Worm (Caenorhabditis elegans) whole organism, L3 larva: Measurements from ENCODE around the gene F39H12.1.

Source experiments
- aly-2 ChIP-seq: fragments of 150-350 bp; optimal IDR thresholded peaks from 2 replicates; lab custom pipeline; 2014; ENCODE audit warnings: missing biosample characterization, missing genetic modification characterization
- ceh-28 ChIP-seq: fragments of 150-350 bp; optimal IDR thresholded peaks from 2 replicates; lab custom pipeline; 2014; ENCODE audit warnings: missing biosample characterization, missing genetic modification reagents, missing genetic modification characterization
- ceh-9 ChIP-seq: sonication (generic microtip); optimal IDR thresholded peaks from 2 replicates; lab custom pipeline; 2018; ENCODE audit warnings: missing biosample characterization, missing genetic modification characterization
- daf-12 ChIP-seq: fragments of 150-350 bp; optimal IDR thresholded peaks from 2 replicates; lab custom pipeline; 2014; ENCODE audit warnings: missing biosample characterization, missing genetic modification reagents, missing genetic modification characterization
- elt-1 ChIP-seq: fragments of 150-350 bp; optimal IDR thresholded peaks from 2 replicates; lab custom pipeline; 2014; ENCODE audit warnings: missing biosample characterization, missing genetic modification characterization
- elt-3 ChIP-seq, 3 experiments: fragments of 150-350 bp in 1 of 3; sonication (generic microtip) in 2 of 3; optimal IDR thresholded peaks; 2 replicates in 2 of 3; 4 replicates in 1 of 3; lab custom pipeline; 2014 to 2017; ENCODE audit warnings: missing biosample characterization in 3 of 3, missing genetic modification characterization in 3 of 3
- eor-1 ChIP-seq, 2 experiments: fragments of 150-350 bp; optimal IDR thresholded peaks; 2 replicates each; lab custom pipeline; 2014 to 2018; ENCODE audit warnings: missing biosample characterization in 2 of 2, missing genetic modification characterization in 2 of 2
- fkh-2 ChIP-seq: fragments of 150-350 bp; optimal IDR thresholded peaks from 2 replicates; lab custom pipeline; 2014; ENCODE audit warnings: missing biosample characterization, missing genetic modification reagents, missing genetic modification characterization
- hmg-11 ChIP-seq: sonication (generic microtip); optimal IDR thresholded peaks from 2 replicates; lab custom pipeline; 2016; ENCODE audit warnings: missing genetic modification characterization, missing compliant biosample characterization
- lin-15B ChIP-seq: fragments of 150-350 bp; optimal IDR thresholded peaks from 2 replicates; lab custom pipeline; 2014; ENCODE audit warnings: missing biosample characterization, missing genetic modification characterization
- lin-39 ChIP-seq: fragments of 150-350 bp; optimal IDR thresholded peaks from 2 replicates; lab custom pipeline; 2018; ENCODE audit warnings: missing biosample characterization, missing genetic modification reagents, missing genetic modification characterization
- lsy-12 ChIP-seq: sonication (generic microtip); optimal IDR thresholded peaks from 2 replicates; lab custom pipeline; 2016; ENCODE audit warnings: mild to moderate bottlenecking, missing genetic modification characterization, missing compliant biosample characterization
- nfya-1 ChIP-seq: sonication (generic microtip); optimal IDR thresholded peaks from 2 replicates; lab custom pipeline; 2017; ENCODE audit warnings: missing genetic modification characterization, mild to moderate bottlenecking, missing compliant biosample characterization, antibody characterized with exemption, moderate library complexity; ENCODE audit not compliant: insufficient read depth
- nhr-11 ChIP-seq: fragments of 150-350 bp; optimal IDR thresholded peaks from 2 replicates; lab custom pipeline; 2014; ENCODE audit warnings: missing biosample characterization, missing genetic modification characterization
- nhr-12 ChIP-seq: fragments of 150-350 bp; optimal IDR thresholded peaks from 2 replicates; lab custom pipeline; 2014; ENCODE audit warnings: missing biosample characterization, missing genetic modification characterization
- nhr-25 ChIP-seq: sonication (generic microtip); optimal IDR thresholded peaks from 2 replicates; lab custom pipeline; 2017; ENCODE audit warnings: missing biosample characterization, missing genetic modification characterization
- nhr-28 ChIP-seq: fragments of 150-350 bp; optimal IDR thresholded peaks from 2 replicates; lab custom pipeline; 2014; ENCODE audit warnings: missing biosample characterization, missing genetic modification characterization
- nhr-76 ChIP-seq: fragments of 150-350 bp; sonication (generic microtip); optimal IDR thresholded peaks from 5 replicates; lab custom pipeline; 2014; ENCODE audit warnings: missing biosample characterization, missing genetic modification characterization
- pha-4 ChIP-seq: fragments of 150-350 bp; optimal IDR thresholded peaks from 2 replicates; lab custom pipeline; 2014; ENCODE audit warnings: missing biosample characterization, missing genetic modification reagents, missing genetic modification characterization
- pqm-1 ChIP-seq: fragments of 150-350 bp; optimal IDR thresholded peaks from 2 replicates; lab custom pipeline; 2017; ENCODE audit warnings: missing biosample characterization, missing genetic modification characterization, inconsistent platforms
- skn-1 ChIP-seq: fragments of 150-350 bp; optimal IDR thresholded peaks from 2 replicates; lab custom pipeline; 2014; ENCODE audit warnings: missing biosample characterization, missing genetic modification characterization
- snpc-4 ChIP-seq: fragments of 150-350 bp; optimal IDR thresholded peaks from 2 replicates; lab custom pipeline; 2014; ENCODE audit warnings: missing biosample characterization, missing genetic modification characterization
- tbx-2 ChIP-seq: sonication (generic microtip); optimal IDR thresholded peaks from 2 replicates; lab custom pipeline; 2016; ENCODE audit warnings: mild to moderate bottlenecking, missing genetic modification characterization, missing compliant biosample characterization
- unc-39 ChIP-seq: sonication (generic microtip); optimal IDR thresholded peaks from 4 replicates; lab custom pipeline; 2017; ENCODE audit warnings: missing biosample characterization, missing genetic modification characterization
- zag-1 ChIP-seq: fragments of 150-350 bp; optimal IDR thresholded peaks from 2 replicates; lab custom pipeline; 2014; ENCODE audit warnings: missing biosample characterization, missing genetic modification characterization

F39H12.1 gene

DNA sequence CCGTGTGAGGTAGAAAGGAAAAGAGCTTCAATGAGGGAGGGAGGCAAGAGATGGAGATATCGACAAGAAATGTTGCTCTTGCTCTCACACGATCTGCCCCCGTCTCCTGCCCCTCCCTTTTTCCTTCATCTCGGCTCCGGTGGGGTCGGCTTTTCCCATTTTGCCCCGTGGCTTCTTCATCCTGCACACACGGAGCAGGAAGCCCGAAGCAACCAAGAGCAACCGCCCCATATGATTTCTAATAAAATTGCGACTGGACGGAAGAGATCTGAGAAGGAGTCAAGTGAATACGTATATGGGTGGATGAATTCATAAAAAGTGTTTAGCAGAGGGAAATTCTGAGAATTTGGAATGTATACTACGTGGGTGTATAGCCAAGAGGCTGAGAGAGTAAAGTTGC is 10.1 kb downstream of the F39H12.1 start:
- TF ChIP-seq skn-1 (tag; lab: Kevin White, UChicago): no peak
- peak; percentile 23 for TF ChIP-seq nfya-1
- TF ChIP-seq, all 47 proteins: peak for 1

DNA sequence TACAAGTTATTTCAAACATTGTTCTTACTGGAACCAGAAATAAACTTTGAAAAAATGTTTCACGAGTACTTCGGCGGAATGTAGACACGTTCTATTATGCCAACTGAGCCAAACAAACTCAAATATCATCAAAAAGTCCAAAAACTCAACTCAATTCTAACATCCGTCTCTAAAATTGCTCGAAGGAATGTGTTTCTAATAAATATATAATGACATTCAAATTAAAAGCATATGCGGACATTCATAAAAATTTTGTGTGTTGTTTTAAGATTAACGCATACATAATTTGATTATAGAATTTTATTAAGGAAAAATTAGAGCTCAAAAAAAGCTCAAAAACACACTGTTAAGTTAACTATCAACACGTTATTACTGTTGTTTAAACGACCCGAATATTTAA is 10.9 kb downstream of the F39H12.1 start:
- TF ChIP-seq pqm-1 (tag; lab: Kevin White, UChicago) (no peak), tbx-2 (tag; lab: Kevin White, UChicago) (no peak), nhr-76 (tag; lab: Kevin White, UChicago) (no peak), lin-15B (no peak), elt-1 (tag; lab: Kevin White, UChicago) (no peak), nhr-28 (tag; lab: Kevin White, UChicago) (no peak), snpc-4 (tag; lab: Kevin White, UChicago) (no peak)

DNA sequence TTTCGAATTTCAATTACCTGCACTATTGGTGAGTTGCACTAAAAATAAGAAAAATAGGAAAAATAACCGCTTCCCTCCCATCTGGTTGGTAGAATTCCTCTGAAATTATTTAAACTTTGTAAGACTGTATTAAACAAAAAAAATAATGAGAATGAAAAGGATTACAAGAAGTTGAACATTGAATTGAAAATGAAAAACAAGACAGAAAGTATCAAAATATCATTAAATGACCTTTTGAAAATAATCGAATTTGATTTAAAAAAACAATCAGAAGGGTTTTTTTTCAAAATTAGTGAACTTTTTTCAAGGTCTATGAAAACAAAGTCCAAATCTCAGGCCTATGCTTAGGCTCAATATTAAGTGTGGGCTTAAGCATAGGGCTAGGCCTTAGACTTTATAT is 16.8 kb downstream of the F39H12.1 start, which contains the start of gene igcm-1:
Gene igcm-1, minus strand, starts transcription at position 101 of the 400 bp plus-strand sequence.
- TF ChIP-seq nhr-25 (no peak), nhr-12 (tag; lab: Kevin White, UChicago) (no peak)

DNA sequence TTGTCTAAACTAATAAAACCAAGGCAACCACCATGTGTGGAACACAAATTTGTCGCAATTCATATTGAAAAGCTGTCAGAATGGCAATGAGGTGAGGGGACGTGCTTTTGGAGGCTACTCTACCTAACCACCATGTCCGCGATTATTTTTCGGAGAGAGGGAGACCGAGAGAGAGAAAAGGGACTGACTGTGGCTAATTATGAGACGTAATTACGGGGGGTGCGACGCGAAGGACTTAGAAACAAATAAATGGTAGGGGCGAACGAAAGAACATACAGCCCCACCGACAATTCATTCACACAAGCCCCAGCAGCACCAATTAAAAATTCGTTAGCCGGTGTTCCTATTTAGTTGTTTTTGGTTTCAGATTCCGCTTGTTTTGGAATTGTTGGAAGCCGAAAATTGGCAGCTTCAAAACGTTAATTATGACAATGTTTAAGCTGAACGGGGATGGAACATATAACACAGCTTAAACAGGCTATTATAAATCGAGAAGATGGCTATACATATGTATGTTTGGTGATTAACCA is 18.2 kb downstream of the F39H12.1 start:
- TF ChIP-seq nhr-25: peak; percentile 27
- TF ChIP-seq snpc-4 (tag; lab: Kevin White, UChicago): no peak
- TF ChIP-seq ceh-28 (tag; lab: Kevin White, UChicago): no peak
- no peak for TF ChIP-seq unc-39 (tag; lab: Kevin White, UChicago)

DNA sequence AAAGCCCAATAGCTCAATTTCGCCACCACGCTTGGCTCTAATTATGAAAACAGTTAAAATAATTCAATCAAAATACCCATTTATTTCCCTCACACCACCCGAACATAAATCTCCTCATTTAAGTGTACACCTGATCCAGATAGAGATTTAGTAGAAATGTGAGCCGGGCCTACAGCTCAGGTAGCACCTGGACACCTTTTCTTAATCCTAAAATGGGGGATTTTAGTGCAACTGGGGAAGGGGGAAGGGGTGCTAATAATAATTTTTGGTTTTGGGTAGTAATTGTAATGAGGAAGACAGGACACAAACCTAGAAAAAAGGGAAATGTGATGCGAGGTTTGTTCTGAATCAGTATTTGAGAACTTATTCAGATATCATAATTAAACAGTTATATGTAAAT is 19.0 kb downstream of the F39H12.1 start:
- TF ChIP-seq nhr-11 (tag; lab: Kevin White, UChicago) (no peak), aly-2 (tag; lab: Kevin White, UChicago) (no peak), nhr-25 (no peak), snpc-4 (tag; lab: Kevin White, UChicago) (no peak), fkh-2 (tag; lab: Kevin White, UChicago) (no peak), pqm-1 (tag; lab: Kevin White, UChicago) (no peak), elt-1 (tag; lab: Kevin White, UChicago) (no peak), tbx-2 (tag; lab: Kevin White, UChicago) (no peak), ceh-9 (tag; lab: Kevin White, UChicago) (no peak)
- TF ChIP-seq, all 47 proteins: peak for 0

DNA sequence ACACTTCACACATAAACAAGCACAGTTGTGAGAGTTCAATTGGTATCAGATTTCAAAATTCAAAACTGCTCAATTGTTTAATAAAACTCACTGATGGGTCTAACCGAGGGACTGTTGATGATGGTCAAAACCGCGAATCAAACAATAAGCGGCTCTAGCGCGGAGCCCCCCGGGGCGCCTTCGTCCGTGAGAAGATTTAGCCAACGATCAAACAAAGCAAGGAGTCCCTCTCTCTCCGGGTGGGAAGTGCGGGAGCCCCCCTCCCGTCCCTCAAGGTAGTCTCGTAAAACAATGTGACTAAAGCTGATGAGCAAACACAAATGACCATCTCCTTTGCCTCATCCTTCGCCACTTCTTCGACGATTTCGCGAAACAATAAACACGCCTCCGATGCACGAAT is 23.1 kb downstream of the F39H12.1 start:
- TF ChIP-seq elt-3 (tag; optimal IDR thresholded peaks at IDR 0.05; lab: Kevin White, UChicago) (no peak), ceh-9 (tag; lab: Kevin White, UChicago) (no peak), tbx-2 (tag; lab: Kevin White, UChicago) (no peak), pha-4 (tag; lab: Kevin White, UChicago) (peak; percentile 7), lsy-12 (tag; lab: Kevin White, UChicago) (no peak)

DNA sequence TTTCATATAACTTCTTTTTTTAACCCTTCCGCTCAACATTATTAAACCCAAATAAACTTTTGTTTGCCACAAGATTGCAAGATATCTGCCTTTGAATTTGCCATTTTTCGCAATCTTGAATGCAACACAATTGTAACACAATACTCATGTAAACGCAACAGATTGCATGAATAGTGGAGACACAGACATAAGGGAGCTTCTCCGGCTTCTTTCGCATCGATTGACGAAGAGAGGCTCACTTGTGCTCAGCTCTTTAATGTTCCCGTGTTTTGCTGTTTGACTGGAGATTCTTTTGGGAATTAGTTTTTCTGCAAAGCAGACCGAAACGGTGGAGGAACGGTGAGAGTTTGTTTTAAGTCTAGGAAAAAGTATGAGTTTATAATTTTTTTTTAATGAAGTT is 24.8 kb downstream of the F39H12.1 start, which contains the start of gene F56F10.2:
Gene F56F10.2, plus strand, starts transcription at position 215 of the 400 bp plus-strand sequence.
- TF ChIP-seq daf-12 (tag; lab: Kevin White, UChicago): no peak
- peak; percentile 14 for TF ChIP-seq elt-1 (tag; lab: Kevin White, UChicago)
- TF ChIP-seq nfya-1: peak; percentile 51
- TF ChIP-seq lin-39 (tag; lab: Kevin White, UChicago): peak; percentile 65
- peak; percentile 30 for TF ChIP-seq hmg-11 (tag; lab: Kevin White, UChicago)

DNA sequence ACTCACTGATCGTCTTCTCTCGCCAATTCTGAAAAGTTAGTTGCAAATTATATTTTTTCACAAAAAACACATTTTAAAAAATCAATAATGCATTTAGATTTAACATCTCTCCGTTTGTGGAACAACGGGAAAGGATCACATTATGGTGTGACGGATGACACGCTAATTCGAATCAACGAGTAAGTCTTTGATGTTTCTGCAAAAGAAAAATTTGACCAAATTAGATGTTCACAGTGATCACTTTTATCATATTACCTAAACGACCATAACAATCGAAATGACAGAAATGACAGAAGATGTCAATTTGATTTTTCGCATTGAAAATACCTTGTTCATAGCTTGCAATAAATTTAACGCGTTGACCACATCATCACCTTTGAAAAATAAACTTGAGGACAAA is 26.8 kb downstream of the F39H12.1 start:
- TF ChIP-seq pqm-1 (tag; lab: Kevin White, UChicago): no peak
- no peak for TF ChIP-seq zag-1 (tag; lab: Kevin White, UChicago)
- TF ChIP-seq eor-1 (tag; optimal IDR thresholded peaks at IDR 0.05; lab: Kevin White, UChicago): no peak
